Fruit fly (Drosophila melanogaster) S2 (cell line): ENCODE measurements around the gene Mgat3.

Experiments used
- CG8478 ChIP-seq: fragments of >200 bp; optimal IDR thresholded peaks from 2 replicates; lab custom pipeline; 2018
- CTCF ChIP-seq, 2 experiments: fragments of >200 bp; optimal IDR thresholded peaks; 2 replicates each; lab custom pipeline; 2018

- no peak for TF ChIP-seq CTCF (optimal IDR thresholded peaks at IDR 0.05; lab: Kevin White, UChicago)
- no peak for TF ChIP-seq CG8478 (lab: Kevin White, UChicago)
Measured at dm6 chr2L:13140891-13141290, 41.5 kb downstream of the Mgat3 start.
